Worm (Caenorhabditis elegans) whole organism, L4 larva: ENCODE data around the gene Y97E10AR.4.
A peak's percentile ranks its signal among the peaks of the same experiment; 100 is the strongest.

ENCODE experiments used
- F26F4.8 ChIP-seq: fragments of 200-800 bp; sonication (Bioruptor generic); conservative IDR thresholded peaks from 2 replicates; pipeline ENCODE4 v1.3.6; 2022; ENCODE audit warnings: missing genetic modification characterization, missing compliant biosample characterization
- F37D6.2 ChIP-seq: sonication (generic microtip); optimal IDR thresholded peaks from 2 replicates; lab custom pipeline; 2016; ENCODE audit warnings: mild to moderate bottlenecking, missing genetic modification characterization, missing compliant biosample characterization
- F44E2.7 ChIP-seq: fragments of 200-800 bp; sonication (Bioruptor generic); IDR thresholded peaks from 2 replicates; pipeline ENCODE4 v2.1.2; 2022; ENCODE audit warnings: missing genetic modification characterization, missing compliant biosample characterization
- F49E8.2 ChIP-seq: sonication (generic microtip); optimal IDR thresholded peaks from 2 replicates; lab custom pipeline; 2016; ENCODE audit warnings: missing compliant biosample characterization, mild to moderate bottlenecking, missing genetic modification characterization, borderline replicate concordance
- R02D3.7 ChIP-seq: fragments of 150-350 bp; sonication (generic microtip); optimal IDR thresholded peaks from 3 replicates; lab custom pipeline; 2014; ENCODE audit warnings: missing biosample characterization, missing genetic modification characterization
- Y48G9A.11 ChIP-seq: fragments of 200-800 bp; sonication (Bioruptor generic); IDR thresholded peaks from 2 replicates; pipeline ENCODE4 v1.3.6; 2022; ENCODE audit warnings: missing genetic modification reagents, missing genetic modification characterization, missing compliant biosample characterization
- Y5F2A.4 ChIP-seq: fragments of 200-800 bp; sonication (Bioruptor generic); optimal IDR thresholded peaks from 2 replicates; lab custom pipeline; 2018; ENCODE audit warnings: mild to moderate bottlenecking, missing genetic modification characterization, missing compliant biosample characterization
- Y75B8A.6 ChIP-seq: fragments of 200-800 bp; sonication (Bioruptor generic); IDR thresholded peaks from 2 replicates; pipeline ENCODE4 v1.3.6; 2022; ENCODE audit warnings: missing genetic modification reagents, missing genetic modification characterization, missing compliant biosample characterization
- aha-1 ChIP-seq: fragments of 150-350 bp; peaks from one replicate; lab custom pipeline; 2014; ENCODE audit warnings: missing biosample characterization, missing genetic modification characterization
- aly-2 ChIP-seq: sonication (generic microtip); optimal IDR thresholded peaks from 2 replicates; lab custom pipeline; 2018; ENCODE audit warnings: missing biosample characterization, missing genetic modification characterization
- ama-1 ChIP-seq: fragments of 150-350 bp; optimal IDR thresholded peaks from 2 replicates; lab custom pipeline; 2014; ENCODE audit warnings: inconsistent platforms, mixed read lengths
- ceh-82 ChIP-seq: sonication (generic microtip); optimal IDR thresholded peaks from 2 replicates; lab custom pipeline; 2017; ENCODE audit warnings: missing biosample characterization, missing genetic modification characterization
- cey-2 ChIP-seq: sonication (generic microtip); optimal IDR thresholded peaks from 3 replicates; lab custom pipeline; 2017; ENCODE audit warnings: missing genetic modification characterization, mild to moderate bottlenecking, missing compliant biosample characterization, antibody characterized with exemption, borderline replicate concordance; ENCODE audit not compliant: insufficient read depth
- ctbp-1 ChIP-seq: fragments of 200-800 bp; sonication (Bioruptor generic); IDR thresholded peaks from 2 replicates; pipeline ENCODE4 v1.3.6; 2022; ENCODE audit warnings: missing genetic modification reagents, missing genetic modification characterization, missing compliant biosample characterization
- daf-16 ChIP-seq, 3 experiments: sonication (generic microtip); optimal IDR thresholded peaks; 2 replicates each; lab custom pipeline; 2016 to 2017; ENCODE audit warnings: missing genetic modification characterization in 3 of 3, missing genetic modification reagents in 3 of 3, mild to moderate bottlenecking in 2 of 3, missing compliant biosample characterization in 2 of 3, missing biosample characterization in 1 of 3, moderate library complexity in 1 of 3
- daf-19 ChIP-seq: fragments of 200-800 bp; sonication (Bioruptor generic); conservative IDR thresholded peaks from 2 replicates; pipeline ENCODE4 v1.3.6; 2022; ENCODE audit warnings: missing genetic modification characterization, missing compliant biosample characterization
- dmd-6 ChIP-seq: fragments of 200-800 bp; sonication (Bioruptor generic); IDR thresholded peaks from 2 replicates; pipeline ENCODE4 v1.3.6; 2022; ENCODE audit warnings: missing genetic modification reagents, missing genetic modification characterization, missing compliant biosample characterization
- dmd-8 ChIP-seq: fragments of 200-800 bp; sonication (Bioruptor generic); IDR thresholded peaks from 2 replicates; pipeline ENCODE4 v1.3.6; 2022; ENCODE audit warnings: missing genetic modification characterization, missing compliant biosample characterization
- duxl-1 ChIP-seq: sonication (generic microtip); optimal IDR thresholded peaks from 2 replicates; lab custom pipeline; 2016; ENCODE audit warnings: mild to moderate bottlenecking, missing genetic modification characterization, moderate library complexity, missing compliant biosample characterization; ENCODE audit not compliant: poor library complexity
- egl-27 ChIP-seq: sonication (generic microtip); optimal IDR thresholded peaks from 3 replicates; lab custom pipeline; 2017; ENCODE audit warnings: missing biosample characterization, missing genetic modification reagents, missing genetic modification characterization
- fkh-10 ChIP-seq: fragments of 150-350 bp; optimal IDR thresholded peaks from 2 replicates; lab custom pipeline; 2014; ENCODE audit warnings: missing biosample characterization, missing genetic modification reagents, missing genetic modification characterization
- hlh-11 ChIP-seq: fragments of 200-800 bp; sonication (Bioruptor generic); optimal IDR thresholded peaks from 2 replicates; lab custom pipeline; 2018; ENCODE audit warnings: mild to moderate bottlenecking, missing genetic modification characterization, missing compliant biosample characterization
- hlh-30 ChIP-seq: sonication (generic microtip); optimal IDR thresholded peaks from 2 replicates; lab custom pipeline; 2017; ENCODE audit warnings: antibody characterized with exemption, mild to moderate bottlenecking, missing genetic modification characterization, missing compliant biosample characterization; ENCODE audit not compliant: insufficient read depth
- hmg-1.1 ChIP-seq: fragments of 200-800 bp; sonication (Bioruptor generic); IDR thresholded peaks from 2 replicates; pipeline ENCODE4 v1.3.6; 2022; ENCODE audit warnings: missing genetic modification reagents, missing genetic modification characterization, missing compliant biosample characterization
- lin-38 ChIP-seq: fragments of 200-800 bp; sonication (Bioruptor generic); IDR thresholded peaks from 2 replicates; pipeline ENCODE4 v1.3.6; 2022; ENCODE audit warnings: missing genetic modification reagents, missing genetic modification characterization, missing compliant biosample characterization
- lir-3 ChIP-seq: sonication (generic microtip); optimal IDR thresholded peaks from 2 replicates; lab custom pipeline; 2016; ENCODE audit warnings: mild to moderate bottlenecking, missing genetic modification characterization, missing compliant biosample characterization
- lsy-2 ChIP-seq, 2 experiments: fragments of 150-350 bp in 1 of 2; sonication (generic microtip) in 1 of 2; optimal IDR thresholded peaks; 2 replicates each; lab custom pipeline; 2014 to 2017; ENCODE audit warnings: missing biosample characterization in 2 of 2, missing genetic modification characterization in 2 of 2
- madf-5 ChIP-seq, 2 experiments: fragments of 200-800 bp; sonication (Bioruptor generic); IDR thresholded peaks; 2 replicates each; pipeline ENCODE4 v1.3.6; 2022; ENCODE audit warnings: missing compliant biosample characterization in 2 of 2, missing genetic modification characterization in 2 of 2
- mdl-1 ChIP-seq, 2 experiments: fragments of 150-350 bp in 1 of 2; sonication (generic microtip) in 1 of 2; optimal IDR thresholded peaks; 2 replicates each; lab custom pipeline; 2014 to 2017; ENCODE audit warnings: missing biosample characterization in 2 of 2, missing genetic modification characterization in 2 of 2
- mep-1 ChIP-seq: fragments of 150-350 bp; sonication (generic microtip); optimal IDR thresholded peaks from 3 replicates; lab custom pipeline; 2014; ENCODE audit warnings: missing biosample characterization, missing genetic modification characterization
- mxl-3 ChIP-seq: fragments of 200-800 bp; sonication (Bioruptor generic); optimal IDR thresholded peaks from 2 replicates; lab custom pipeline; 2018; ENCODE audit warnings: mild to moderate bottlenecking, missing genetic modification characterization, missing compliant biosample characterization
- nhr-111 ChIP-seq: fragments of 200-800 bp; sonication (Bioruptor generic); optimal IDR thresholded peaks from 2 replicates; lab custom pipeline; 2018; ENCODE audit warnings: mild to moderate bottlenecking, missing genetic modification characterization, missing compliant biosample characterization
- nhr-25 ChIP-seq: sonication (generic microtip); optimal IDR thresholded peaks from 2 replicates; lab custom pipeline; 2017; ENCODE audit warnings: missing genetic modification characterization, mild to moderate bottlenecking, missing compliant biosample characterization, antibody characterized with exemption, moderate library complexity, borderline replicate concordance; ENCODE audit not compliant: insufficient read depth
- nhr-28 ChIP-seq: fragments of 150-350 bp; optimal IDR thresholded peaks from 2 replicates; lab custom pipeline; 2014; ENCODE audit warnings: missing biosample characterization, missing genetic modification characterization
- nhr-42 ChIP-seq: fragments of 200-800 bp; sonication (Bioruptor generic); IDR thresholded peaks from 2 replicates; pipeline ENCODE4 v1.3.6; 2022; ENCODE audit warnings: missing genetic modification characterization, missing compliant biosample characterization
- nhr-48 ChIP-seq: sonication (generic microtip); optimal IDR thresholded peaks from 2 replicates; lab custom pipeline; 2016; ENCODE audit warnings: mild to moderate bottlenecking, missing genetic modification characterization, missing compliant biosample characterization
- nhr-76 ChIP-seq: fragments of 150-350 bp; optimal IDR thresholded peaks from 2 replicates; lab custom pipeline; 2014; ENCODE audit warnings: missing biosample characterization, missing genetic modification characterization
- nhr-77 ChIP-seq: fragments of 150-350 bp; optimal IDR thresholded peaks from 2 replicates; lab custom pipeline; 2014; ENCODE audit warnings: missing biosample characterization, missing genetic modification characterization
- pqm-1 ChIP-seq: sonication (generic microtip); optimal IDR thresholded peaks from 2 replicates; lab custom pipeline; 2017; ENCODE audit warnings: missing biosample characterization, missing genetic modification characterization
- rbr-2 ChIP-seq: sonication (generic microtip); optimal IDR thresholded peaks from 2 replicates; lab custom pipeline; 2016; ENCODE audit warnings: missing genotype, missing genetic modification characterization, missing compliant biosample characterization
- saeg-2 ChIP-seq: fragments of 200-800 bp; sonication (Bioruptor generic); IDR thresholded peaks from 2 replicates; pipeline ENCODE4 v1.3.6; 2022; ENCODE audit warnings: missing genetic modification reagents, missing genetic modification characterization, missing compliant biosample characterization
- snpc-4 ChIP-seq: fragments of 150-350 bp; optimal IDR thresholded peaks from 2 replicates; lab custom pipeline; 2014; ENCODE audit warnings: missing biosample characterization, missing genetic modification characterization
- spr-1 ChIP-seq: sonication (generic microtip); optimal IDR thresholded peaks from 2 replicates; lab custom pipeline; 2016; ENCODE audit warnings: mild to moderate bottlenecking, missing genetic modification characterization, missing compliant biosample characterization
- spr-3 ChIP-seq: fragments of 200-800 bp; sonication (Bioruptor generic); optimal IDR thresholded peaks from 2 replicates; lab custom pipeline; 2018; ENCODE audit warnings: mild to moderate bottlenecking, missing genetic modification characterization, missing compliant biosample characterization
- unc-62 ChIP-seq, 3 experiments: fragments of 150-350 bp in 1 of 3; sonication (generic microtip); optimal IDR thresholded peaks in 2 of 3; peaks in 1 of 3; 1 replicate in 1 of 3; 2 replicates in 2 of 3; lab custom pipeline; 2014 to 2017; ENCODE audit warnings: missing biosample characterization in 3 of 3, missing genetic modification characterization in 3 of 3, missing genetic modification reagents in 3 of 3, missing genotype in 1 of 3
- vab-7 ChIP-seq: fragments of 200-800 bp; sonication (Bioruptor generic); IDR thresholded peaks from 2 replicates; pipeline ENCODE4 v1.3.6; 2022; ENCODE audit warnings: missing genetic modification reagents, missing genetic modification characterization, missing compliant biosample characterization
- zfp-2 ChIP-seq: sonication (generic microtip); optimal IDR thresholded peaks from 2 replicates; lab custom pipeline; 2016; ENCODE audit warnings: mild to moderate bottlenecking, missing genetic modification characterization, missing compliant biosample characterization
- zfp-3 ChIP-seq: fragments of 200-800 bp; sonication (Bioruptor generic); conservative IDR thresholded peaks from 2 replicates; pipeline ENCODE4 v1.3.6; 2022; ENCODE audit warnings: missing genetic modification reagents, missing genetic modification characterization, missing compliant biosample characterization
- zip-11 ChIP-seq: fragments of 200-800 bp; sonication (Bioruptor generic); IDR thresholded peaks from 2 replicates; pipeline ENCODE4 v1.3.6; 2022; ENCODE audit warnings: missing genetic modification characterization, missing compliant biosample characterization
- ztf-11 ChIP-seq: fragments of 150-350 bp; optimal IDR thresholded peaks from 2 replicates; lab custom pipeline; 2014; ENCODE audit warnings: missing biosample characterization, missing genetic modification characterization
- ztf-7 ChIP-seq: fragments of 150-350 bp; optimal IDR thresholded peaks from 2 replicates; lab custom pipeline; 2014; ENCODE audit warnings: missing biosample characterization, missing genetic modification characterization

Y97E10AR.4 gene

ce11 chrV:8026343-8026742, 16.3 kb upstream of the Y97E10AR.4 start, which contains the start of gene F43H9.4:
Gene F43H9.4 (plus strand): TSS chrV:8026708.
- TF ChIP-seq mdl-1 (tag; optimal IDR thresholded peaks at IDR 0.05; lab: Kevin White, UChicago) (peak; percentile 79 to 89), hlh-11 (tag; lab: Kevin White, UChicago) (peak; percentile 51), nhr-76 (no peak), daf-19 (GFP tag; lab: Robert Waterston, UW) (no peak), Y5F2A.4 (no peak), zip-11 (GFP tag; lab: Robert Waterston, UW) (no peak), lin-38 (GFP tag; lab: Robert Waterston, UW) (no peak), Y48G9A.11 (GFP tag; lab: Robert Waterston, UW) (no peak), fkh-10 (GFP tag; lab: Kevin White, UChicago) (no peak), mep-1 (tag; lab: Kevin White, UChicago) (peak; percentile 9), spr-3 (GFP tag; lab: Kevin White, UChicago) (no peak), rbr-2 (tag; lab: Kevin White, UChicago) (no peak), unc-62 (GFP tag; optimal IDR thresholded peaks at IDR 0.05 in 1 of 2; lab: Kevin White, UChicago) (peak in 1 of 2 experiments; percentile 99), unc-62 (tag; optimal IDR thresholded peaks at IDR 0.05; lab: Kevin White, UChicago) (no peak), dmd-6 (GFP tag; lab: Robert Waterston, UW) (peak; percentile 76), mxl-3 (GFP tag; lab: Kevin White, UChicago) (peak; percentile 99), hlh-30 (tag; lab: Kevin White, UChicago) (peak; percentile 55), dmd-8 (no peak), cey-2 (tag; lab: Kevin White, UChicago) (peak; percentile 86), R02D3.7 (no peak), ztf-11 (tag; lab: Kevin White, UChicago) (no peak), spr-1 (tag; lab: Kevin White, UChicago) (no peak), egl-27 (tag; lab: Kevin White, UChicago) (no peak), lir-3 (tag; lab: Kevin White, UChicago) (no peak), vab-7 (no peak), daf-16 (GFP tag; optimal IDR thresholded peaks at IDR 0.05; lab: Kevin White, UChicago) (no peak), daf-16 (tag; optimal IDR thresholded peaks at IDR 0.05; lab: Kevin White, UChicago) (no peak), F44E2.7 (GFP tag; lab: Robert Waterston, UW) (no peak), saeg-2 (no peak), F49E8.2 (tag; lab: Kevin White, UChicago) (no peak), nhr-111 (GFP tag; lab: Kevin White, UChicago) (no peak), hmg-1.1 (GFP tag; lab: Robert Waterston, UW) (no peak), F37D6.2 (tag; lab: Kevin White, UChicago) (no peak), ceh-82 (no peak), snpc-4 (tag; lab: Kevin White, UChicago) (no peak), nhr-25 (tag; lab: Kevin White, UChicago) (no peak), F26F4.8 (no peak), pqm-1 (tag; lab: Kevin White, UChicago) (no peak), aly-2 (tag; lab: Kevin White, UChicago) (no peak), zfp-2 (no peak), zfp-3 (no peak), ama-1 (lab: Kevin White, UChicago) (no peak), lsy-2 (tag; optimal IDR thresholded peaks at IDR 0.05; lab: Kevin White, UChicago) (no peak), nhr-28 (tag; lab: Kevin White, UChicago) (peak; percentile 75), nhr-42 (GFP tag; lab: Robert Waterston, UW) (no peak), nhr-77 (tag; lab: Kevin White, UChicago) (no peak), aha-1 (tag; lab: Kevin White, UChicago) (peak; percentile 71), duxl-1 (tag; lab: Kevin White, UChicago) (no peak), Y75B8A.6 (GFP tag; lab: Robert Waterston, UW) (no peak), ztf-7 (no peak), nhr-48 (tag; lab: Kevin White, UChicago) (peak; percentile 73), madf-5 (GFP tag; IDR thresholded peaks at IDR 0.05; lab: Robert Waterston, UW) (no peak), ctbp-1 (GFP tag; lab: Robert Waterston, UW) (no peak)
